Worm (Caenorhabditis elegans): ENCODE measurements around the gene Y39B6A.9.

Y39B6A.9 gene

ce11 chrV:19124586-19124985 lies 11.7 kb upstream of the Y39B6A.9 start, which contains the start of gene bed-1:
bed-1 (minus strand) TSS chrV:19124922.
- TF ChIP-seq aha-1 (tag) (peak; percentile 68), ZK337.2 (GFP tag; IDR thresholded peaks at IDR 0.05) (no peak)

ce11 chrV:19125253-19125652 lies 11.1 kb upstream of the Y39B6A.9 start:
- TF ChIP-seq mep-1 (tag; optimal IDR thresholded peaks at IDR 0.05) = no peak
- TF ChIP-seq snpc-4 (tag; optimal IDR thresholded peaks at IDR 0.05) = no peak
- TF ChIP-seq unc-39 (tag; optimal IDR thresholded peaks at IDR 0.05) = no peak
- no peak for TF ChIP-seq nhr-48 (tag; optimal IDR thresholded peaks at IDR 0.05)
- no peak for TF ChIP-seq tra-1 (GFP tag; IDR thresholded peaks at IDR 0.05)
- TF ChIP-seq D1046.2 (GFP tag; IDR thresholded peaks at IDR 0.05) = no peak
- TF ChIP-seq nhr-6 (tag; optimal IDR thresholded peaks at IDR 0.05) = no peak
- TF ChIP-seq nhr-11 (tag; optimal IDR thresholded peaks at IDR 0.05) = no peak
- no peak for TF ChIP-seq T26A8.4 (GFP tag; IDR thresholded peaks at IDR 0.05)
- no peak for TF ChIP-seq php-3 (GFP tag; IDR thresholded peaks at IDR 0.05)
- TF ChIP-seq lsy-2 (tag; optimal IDR thresholded peaks at IDR 0.05) = no peak
- TF ChIP-seq zip-2 (tag; optimal IDR thresholded peaks at IDR 0.05) = no peak

- TF ChIP-seq ZK546.5 (tag; optimal IDR thresholded peaks at IDR 0.05) (no peak), mxl-2 (GFP tag; conservative IDR thresholded peaks at IDR 0.05) (no peak), ces-1 (GFP tag; optimal IDR thresholded peaks at IDR 0.05) (no peak), ceh-32 (tag; optimal IDR thresholded peaks at IDR 0.05; ENCODE audit: poor library complexity) (no peak), zfp-3 (GFP tag; conservative IDR thresholded peaks at IDR 0.05) (peak; percentile 40; the same call in 1 of the 2 replicates), ceh-44 (GFP tag; IDR thresholded peaks at IDR 0.05) (peak; percentile 62; the same call in 1 of the 2 replicates), pha-4 (GFP tag; IDR thresholded peaks at IDR 0.05) (peak; percentile 92), pha-4 (tag; optimal IDR thresholded peaks at IDR 0.05) (no peak), zfp-2 (tag; optimal IDR thresholded peaks at IDR 0.05) (peak; percentile 20), jun-1 (tag; optimal IDR thresholded peaks at IDR 0.05) (no peak), saeg-2 (GFP tag; IDR thresholded peaks at IDR 0.05) (no peak), mep-1 (tag; optimal IDR thresholded peaks at IDR 0.05) (peak; percentile 75), aha-1 (tag) (no peak), zip-2 (tag; optimal IDR thresholded peaks at IDR 0.05) (no peak), madf-5 (GFP tag; IDR thresholded peaks at IDR 0.05) (0 out of 4 replicates have a peak, but pooled peaks have one; percentile 32 to 74), cey-2 (tag; optimal IDR thresholded peaks at IDR 0.05; ENCODE audit: borderline replicate concordance, insufficient read depth) (no peak), nhr-42 (GFP tag; IDR thresholded peaks at IDR 0.05) (no peak; the same call in 1 of the 2 replicates), nhr-25 (tag; optimal IDR thresholded peaks at IDR 0.05; ENCODE audit: borderline replicate concordance, insufficient read depth) (peak; percentile 13), Y5F2A.4 (GFP tag; optimal IDR thresholded peaks at IDR 0.05) (peak; percentile 70), mes-2 (tag; optimal IDR thresholded peaks at IDR 0.05; ENCODE audit: poor library complexity, severe bottlenecking) (peak; percentile 64), tag-97 (GFP tag; IDR thresholded peaks at IDR 0.05) (no peak), fkh-10 (GFP tag; optimal IDR thresholded peaks at IDR 0.05) (no peak), duxl-1 (tag; optimal IDR thresholded peaks at IDR 0.05; ENCODE audit: poor library complexity) (no peak), unc-130 (GFP tag; optimal IDR thresholded peaks at IDR 0.05) (no peak), lim-7 (GFP tag; IDR thresholded peaks at IDR 0.05) (peak; percentile 91), F44E2.7 (GFP tag; IDR thresholded peaks at IDR 0.05) (no peak), daf-16 (GFP tag; optimal IDR thresholded peaks at IDR 0.05) (peak in 1 of 2 experiments; percentile 55), daf-16 (tag; optimal IDR thresholded peaks at IDR 0.05) (peak; percentile 48), unc-62 (GFP tag; optimal IDR thresholded peaks at IDR 0.05 in 1 of 2) (no peak), unc-62 (tag; optimal IDR thresholded peaks at IDR 0.05) (no peak), daf-19 (GFP tag; conservative IDR thresholded peaks at IDR 0.05) (no peak), aly-2 (tag; optimal IDR thresholded peaks at IDR 0.05) (no peak), lin-29 (GFP tag; IDR thresholded peaks at IDR 0.05) (no peak), daf-12 (tag; optimal IDR thresholded peaks at IDR 0.05) (no peak), pqm-1 (tag; optimal IDR thresholded peaks at IDR 0.05) (no peak), lin-15B (tag; optimal IDR thresholded peaks at IDR 0.05) (no peak), dmd-9 (GFP tag; IDR thresholded peaks at IDR 0.05) (peak; percentile 58; the same call in 1 of the 2 replicates), ZK337.2 (GFP tag; IDR thresholded peaks at IDR 0.05) (no peak), nhr-77 (tag; optimal IDR thresholded peaks at IDR 0.05) (no peak)
Measured at ce11 chrV:19125812-19126211, 10.5 kb upstream of the Y39B6A.9 start.
